Fruit fly (Drosophila melanogaster) whole organism, embryonic: ENCODE data around the gene snz.

ENCODE experiments used
- BtbVII ChIP-seq: fragments of 200-800 bp; sonication (Bioruptor generic); optimal IDR thresholded peaks from 3 replicates; lab custom pipeline; 2017; ENCODE audit warnings: missing biosample characterization, mild to moderate bottlenecking, missing genetic modification characterization
- CG10462 ChIP-seq: fragments of 200-800 bp; sonication (Bioruptor generic); optimal IDR thresholded peaks from 2 replicates; lab custom pipeline; 2016; ENCODE audit warnings: missing biosample characterization, missing genetic modification characterization
- CG11695 ChIP-seq: fragments of 200-800 bp; sonication (Bioruptor generic); IDR thresholded peaks from 3 replicates; pipeline ENCODE4 v1.3.6; 2022; ENCODE audit warnings: missing biosample characterization, missing genetic modification characterization
- CG11723 ChIP-seq: fragments of 200-800 bp; sonication (Bioruptor generic); optimal IDR thresholded peaks from 2 replicates; lab custom pipeline; 2017; ENCODE audit warnings: missing biosample characterization, mild to moderate bottlenecking, missing genetic modification characterization
- CG12659 ChIP-seq: fragments of 200-800 bp; sonication (Bioruptor generic); optimal IDR thresholded peaks from 3 replicates; lab custom pipeline; 2017; ENCODE audit warnings: mild to moderate bottlenecking, missing biosample characterization, missing genetic modification reagents, missing genetic modification characterization
- CG12769 ChIP-seq: fragments of 200-800 bp; sonication (Bioruptor generic); optimal IDR thresholded peaks from 2 replicates; lab custom pipeline; 2019; ENCODE audit warnings: missing biosample characterization, mild to moderate bottlenecking, missing genetic modification characterization, moderate library complexity
- CG14710 ChIP-seq: fragments of 200-800 bp; sonication (Bioruptor generic); optimal IDR thresholded peaks from 3 replicates; lab custom pipeline; 2019; ENCODE audit warnings: missing biosample characterization, mild to moderate bottlenecking, missing genetic modification characterization, moderate library complexity
- CG15514 ChIP-seq: fragments of 200-800 bp; sonication (Bioruptor generic); optimal IDR thresholded peaks from 3 replicates; lab custom pipeline; 2017; ENCODE audit warnings: missing biosample characterization, missing genetic modification characterization, mild to moderate bottlenecking, moderate library complexity, missing genetic modification reagents
- CG17186 ChIP-seq: fragments of 200-800 bp; sonication (Bioruptor generic); optimal IDR thresholded peaks from 3 replicates; lab custom pipeline; 2017; ENCODE audit warnings: missing biosample characterization, missing genetic modification reagents, missing genetic modification characterization
- CG3163 ChIP-seq: fragments of 200-800 bp; sonication (Bioruptor generic); optimal IDR thresholded peaks from 3 replicates; lab custom pipeline; 2016; ENCODE audit warnings: missing biosample characterization, missing genetic modification characterization
- CG3281 ChIP-seq: fragments of 200-800 bp; sonication (Bioruptor generic); optimal IDR thresholded peaks from 3 replicates; lab custom pipeline; 2017; ENCODE audit warnings: missing biosample characterization, mild to moderate bottlenecking, missing genetic modification characterization
- CG4707 ChIP-seq: fragments of 200-800 bp; sonication (Bioruptor generic); optimal IDR thresholded peaks from 2 replicates; lab custom pipeline; 2018; ENCODE audit warnings: missing biosample characterization, mild to moderate bottlenecking, missing genetic modification characterization, moderate library complexity
- CG5180 ChIP-seq: fragments of 200-800 bp; sonication (Bioruptor generic); optimal IDR thresholded peaks from 3 replicates; lab custom pipeline; 2017; ENCODE audit warnings: missing biosample characterization, missing genetic modification characterization, mild to moderate bottlenecking, moderate library complexity, missing genetic modification reagents
- CG7963 ChIP-seq: fragments of 200-800 bp; sonication (Bioruptor generic); IDR thresholded peaks from 3 replicates; pipeline ENCODE4 v1.3.6; 2022; ENCODE audit warnings: missing biosample characterization, missing genetic modification characterization; ENCODE audit not compliant: partially characterized antibody
- CrebB ChIP-seq: fragments of 200-800 bp; sonication (Bioruptor generic); optimal IDR thresholded peaks from 3 replicates; lab custom pipeline; 2018; ENCODE audit warnings: missing biosample characterization, mild to moderate bottlenecking, missing genetic modification characterization
- D ChIP-seq, 2 experiments: fragments of 200-800 bp in 1 of 2; fragments of >200 bp in 1 of 2; sonication (Bioruptor generic) in 1 of 2; optimal IDR thresholded peaks; 2 replicates in 1 of 2; 3 replicates in 1 of 2; lab custom pipeline; 2017; ENCODE audit warnings: mild to moderate bottlenecking in 1 of 2, missing biosample characterization in 1 of 2, missing genetic modification characterization in 1 of 2, missing genetic modification reagents in 1 of 2
- Drgx ChIP-seq: fragments of 200-800 bp; sonication (Bioruptor generic); IDR thresholded peaks from 2 replicates; pipeline ENCODE4 v1.3.6; 2022; ENCODE audit warnings: missing biosample characterization, missing genetic modification characterization
- Eip74EF ChIP-seq, 2 experiments: fragments of 200-800 bp in 1 of 2; fragments of >200 bp in 1 of 2; sonication (Bioruptor generic) in 1 of 2; optimal IDR thresholded peaks; 2 replicates each; lab custom pipeline; 2017 to 2019; ENCODE audit warnings: missing biosample characterization in 2 of 2, missing genetic modification characterization in 2 of 2, mild to moderate bottlenecking in 1 of 2, moderate library complexity in 1 of 2
- Hr3 ChIP-seq: fragments of 200-800 bp; sonication (Bioruptor generic); optimal IDR thresholded peaks from 3 replicates; lab custom pipeline; 2016; ENCODE audit warnings: missing biosample characterization, missing genetic modification characterization
- MBD-R2 ChIP-seq: fragments of 200-800 bp; sonication (Bioruptor generic); IDR thresholded peaks from 2 replicates; pipeline ENCODE4 v1.3.6; 2022; ENCODE audit warnings: missing biosample characterization, missing genetic modification characterization
- Pdp1 ChIP-seq, 2 experiments: fragments of 200-800 bp; sonication (Bioruptor generic); optimal IDR thresholded peaks; 3 replicates each; lab custom pipeline; 2016; ENCODE audit warnings: missing biosample characterization in 2 of 2, missing genetic modification characterization in 2 of 2, mild to moderate bottlenecking in 1 of 2, moderate library complexity in 1 of 2
- Scr ChIP-seq: fragments of 200-800 bp; sonication (Bioruptor generic); IDR thresholded peaks from 2 replicates; pipeline ENCODE4 v1.3.6; 2022; ENCODE audit warnings: missing biosample characterization, missing genetic modification characterization; ENCODE audit not compliant: partially characterized antibody
- Sox100B ChIP-seq: fragments of 200-800 bp; sonication (Bioruptor generic); optimal IDR thresholded peaks from 3 replicates; lab custom pipeline; 2018; ENCODE audit warnings: missing biosample characterization, mild to moderate bottlenecking, missing genetic modification characterization
- Ssrp ChIP-seq: fragments of 200-800 bp; sonication (Bioruptor generic); optimal IDR thresholded peaks from 2 replicates; lab custom pipeline; 2018; ENCODE audit warnings: missing biosample characterization, mild to moderate bottlenecking, missing genetic modification characterization, moderate library complexity
- abd-A ChIP-seq: fragments of 200-800 bp; sonication (Bioruptor generic); optimal IDR thresholded peaks from 3 replicates; lab custom pipeline; 2019; ENCODE audit warnings: missing biosample characterization, mild to moderate bottlenecking, missing genetic modification characterization, moderate library complexity
- ap ChIP-seq: fragments of 200-800 bp; sonication (Bioruptor generic); IDR thresholded peaks from 2 replicates; pipeline ENCODE4 v1.3.6; 2022; ENCODE audit warnings: missing biosample characterization, missing genetic modification characterization
- ato ChIP-seq: fragments of 200-800 bp; sonication (Bioruptor generic); IDR thresholded peaks from 2 replicates; pipeline ENCODE4 v1.3.6; 2022; ENCODE audit warnings: missing biosample characterization, missing genetic modification characterization; ENCODE audit not compliant: partially characterized antibody
- cg ChIP-seq: fragments of 200-800 bp; sonication (Bioruptor generic); optimal IDR thresholded peaks from 3 replicates; lab custom pipeline; 2019; ENCODE audit warnings: missing biosample characterization, mild to moderate bottlenecking, missing genetic modification characterization, moderate library complexity
- chif ChIP-seq, 2 experiments: fragments of 200-800 bp; sonication (Bioruptor generic); optimal IDR thresholded peaks; 3 replicates each; lab custom pipeline; 2016; ENCODE audit warnings: missing biosample characterization in 2 of 2, missing genetic modification characterization in 2 of 2
- dan ChIP-seq: fragments of 200-800 bp; sonication (Bioruptor generic); IDR thresholded peaks from 2 replicates; pipeline ENCODE4 v1.3.6; 2022; ENCODE audit warnings: missing biosample characterization, missing genetic modification characterization
- dm ChIP-seq: fragments of 200-800 bp; sonication (Bioruptor generic); optimal IDR thresholded peaks from 3 replicates; lab custom pipeline; 2016; ENCODE audit warnings: missing biosample characterization, missing genetic modification characterization
- dmrt99B ChIP-seq: fragments of 200-800 bp; sonication (Bioruptor generic); optimal IDR thresholded peaks from 2 replicates; lab custom pipeline; 2018; ENCODE audit warnings: missing biosample characterization, mild to moderate bottlenecking, missing genetic modification characterization, moderate library complexity
- fd96Cb ChIP-seq: fragments of 200-800 bp; sonication (Bioruptor generic); optimal IDR thresholded peaks from 2 replicates; lab custom pipeline; 2018; ENCODE audit warnings: missing biosample characterization, mild to moderate bottlenecking, missing genetic modification characterization, moderate library complexity
- gce ChIP-seq: fragments of 200-800 bp; sonication (Bioruptor generic); IDR thresholded peaks from 3 replicates; pipeline ENCODE4 v1.3.6; 2022; ENCODE audit warnings: missing biosample characterization, missing genetic modification characterization
- gt ChIP-seq: fragments of 200-800 bp; sonication (Bioruptor generic); IDR thresholded peaks from 2 replicates; pipeline ENCODE4 v1.3.6; 2022; ENCODE audit warnings: missing biosample characterization, missing genetic modification characterization
- inv ChIP-seq: fragments of 200-800 bp; sonication (Bioruptor generic); IDR thresholded peaks from 2 replicates; pipeline ENCODE4 v1.3.6; 2022; ENCODE audit warnings: missing biosample characterization, missing genetic modification characterization; ENCODE audit not compliant: partially characterized antibody
- klu ChIP-seq: fragments of 200-800 bp; sonication (Bioruptor generic); IDR thresholded peaks from 2 replicates; pipeline ENCODE4 v1.3.6; 2022; ENCODE audit warnings: missing biosample characterization, missing genetic modification characterization
- knrl ChIP-seq: fragments of 200-800 bp; sonication (Bioruptor generic); IDR thresholded peaks from 3 replicates; pipeline ENCODE4 v1.3.6; 2022; ENCODE audit warnings: missing biosample characterization, missing genetic modification characterization; ENCODE audit not compliant: partially characterized antibody
- oc ChIP-seq: fragments of 200-800 bp; sonication (Bioruptor generic); optimal IDR thresholded peaks from 2 replicates; lab custom pipeline; 2018; ENCODE audit warnings: missing biosample characterization, mild to moderate bottlenecking, missing genetic modification characterization, moderate library complexity
- pho ChIP-seq: fragments of 200-800 bp; sonication (Bioruptor generic); optimal IDR thresholded peaks from 2 replicates; lab custom pipeline; 2016; ENCODE audit warnings: missing biosample characterization, missing genetic modification characterization
- phol ChIP-seq: fragments of 200-800 bp; sonication (Bioruptor generic); optimal IDR thresholded peaks from 3 replicates; lab custom pipeline; 2018; ENCODE audit warnings: missing biosample characterization, mild to moderate bottlenecking, missing genetic modification characterization, moderate library complexity
- ro ChIP-seq: fragments of 200-800 bp; sonication (Bioruptor generic); IDR thresholded peaks from 2 replicates; pipeline ENCODE4 v1.3.6; 2022; ENCODE audit warnings: missing biosample characterization, missing genetic modification characterization
- schlank ChIP-seq: fragments of 200-800 bp; sonication (Bioruptor generic); optimal IDR thresholded peaks from 2 replicates; lab custom pipeline; 2018; ENCODE audit warnings: missing biosample characterization, mild to moderate bottlenecking, missing genetic modification characterization
- ssp ChIP-seq: fragments of 200-800 bp; sonication (Bioruptor generic); IDR thresholded peaks from 2 replicates; pipeline ENCODE4 v1.3.6; 2022; ENCODE audit warnings: missing biosample characterization, missing genetic modification characterization
- ttk ChIP-seq: fragments of 200-800 bp; sonication (Bioruptor generic); IDR thresholded peaks from 2 replicates; pipeline ENCODE4 v2.1.2; 2022; ENCODE audit warnings: missing biosample characterization, missing genetic modification characterization
- unpg ChIP-seq: fragments of 200-800 bp; sonication (Bioruptor generic); optimal IDR thresholded peaks from 3 replicates; lab custom pipeline; 2018; ENCODE audit warnings: missing biosample characterization, mild to moderate bottlenecking, missing genetic modification characterization, moderate library complexity
- usp ChIP-seq: fragments of >200 bp; optimal IDR thresholded peaks from 2 replicates; lab custom pipeline; 2017; ENCODE audit warnings: missing biosample characterization, missing genetic modification characterization

Gene snz

dm6 chrX:7937588-7938481 is 25.9 kb downstream of the snz start (continued):
- peak; percentile 90 for TF ChIP-seq CG14710
- TF ChIP-seq CG12659 (GFP tag; lab: Kevin White, UChicago), result peak; percentile 79
- peak; percentile 88 for TF ChIP-seq Ssrp
- TF ChIP-seq gt (GFP tag; lab: Robert Waterston, UW), result peak; percentile 67; the same call in 1 of the 2 replicates
- peak; percentile 47; the same call in 1 of the 2 replicates for TF ChIP-seq ap
- TF ChIP-seq usp (GFP tag; lab: Kevin White, UChicago), result no peak
- TF ChIP-seq CG4707, result peak; percentile 98
- TF ChIP-seq ro (GFP tag; lab: Robert Waterston, UW), result peak; percentile 65
- peak; percentile 78 for TF ChIP-seq CG11695 (GFP tag; lab: Robert Waterston, UW)
- TF ChIP-seq chif (GFP tag; optimal IDR thresholded peaks at IDR 0.05; lab: Kevin White, UChicago), result peak; percentile 86 to 92
- peak; percentile 90 for TF ChIP-seq dmrt99B (tag; lab: Kevin White, UChicago)
- TF ChIP-seq CG11723 (GFP tag; lab: Kevin White, UChicago), result peak; percentile 73
- peak; percentile 71 for TF ChIP-seq unpg (GFP tag; lab: Kevin White, UChicago)
- TF ChIP-seq dan, result peak; percentile 61
- TF ChIP-seq fd96Cb, result peak; percentile 86
- TF ChIP-seq, all 482 proteins: peak for 363

dm6 chrX:7938482-7938804 is 26.6 kb downstream of the snz start:
- TF ChIP-seq abd-A (no peak), pho (GFP tag; lab: Kevin White, UChicago) (no peak), schlank (tag; lab: Kevin White, UChicago) (no peak), Scr (GFP tag; lab: Robert Waterston, UW) (no peak), cg (GFP tag; lab: Kevin White, UChicago) (no peak), Hr3 (GFP tag; lab: Kevin White, UChicago) (no peak), phol (no peak), CG10462 (GFP tag; lab: Kevin White, UChicago) (no peak), CG7963 (GFP tag; lab: Robert Waterston, UW) (no peak), Drgx (no peak), ssp (GFP tag; lab: Robert Waterston, UW) (0 out of 2 replicates have a peak, but pooled peaks have one; percentile 1), dm (GFP tag; lab: Kevin White, UChicago) (no peak), CrebB (tag; lab: Kevin White, UChicago) (no peak), CG3163 (GFP tag; lab: Kevin White, UChicago) (no peak), D (optimal IDR thresholded peaks at IDR 0.05; lab: Kevin White, UChicago) (no peak), D (GFP tag; optimal IDR thresholded peaks at IDR 0.05; lab: Kevin White, UChicago) (no peak), CG5180 (GFP tag; lab: Kevin White, UChicago) (peak; percentile 27), inv (no peak), CG3281 (GFP tag; lab: Kevin White, UChicago) (no peak), klu (GFP tag; lab: Robert Waterston, UW) (0 out of 2 replicates have a peak, but pooled peaks have one; percentile 3), CG15514 (GFP tag; lab: Kevin White, UChicago) (no peak), BtbVII (GFP tag; lab: Kevin White, UChicago) (no peak), gce (GFP tag; lab: Robert Waterston, UW) (no peak), ato (no peak), oc (tag; lab: Kevin White, UChicago) (no peak), knrl (GFP tag; lab: Robert Waterston, UW) (no peak), Eip74EF (GFP tag; optimal IDR thresholded peaks at IDR 0.05; lab: Kevin White, UChicago) (no peak), CG17186 (no peak), Sox100B (GFP tag; lab: Kevin White, UChicago) (peak; percentile 26), Pdp1 (GFP tag; optimal IDR thresholded peaks at IDR 0.05; lab: Kevin White, UChicago) (no peak), MBD-R2 (GFP tag; lab: Robert Waterston, UW) (no peak), CG12769 (no peak), ttk (GFP tag; lab: Robert Waterston, UW) (no peak)
